Fruit fly (Drosophila melanogaster): Measurements from ENCODE around the gene CG10375.

Gene CG10375

DNA sequence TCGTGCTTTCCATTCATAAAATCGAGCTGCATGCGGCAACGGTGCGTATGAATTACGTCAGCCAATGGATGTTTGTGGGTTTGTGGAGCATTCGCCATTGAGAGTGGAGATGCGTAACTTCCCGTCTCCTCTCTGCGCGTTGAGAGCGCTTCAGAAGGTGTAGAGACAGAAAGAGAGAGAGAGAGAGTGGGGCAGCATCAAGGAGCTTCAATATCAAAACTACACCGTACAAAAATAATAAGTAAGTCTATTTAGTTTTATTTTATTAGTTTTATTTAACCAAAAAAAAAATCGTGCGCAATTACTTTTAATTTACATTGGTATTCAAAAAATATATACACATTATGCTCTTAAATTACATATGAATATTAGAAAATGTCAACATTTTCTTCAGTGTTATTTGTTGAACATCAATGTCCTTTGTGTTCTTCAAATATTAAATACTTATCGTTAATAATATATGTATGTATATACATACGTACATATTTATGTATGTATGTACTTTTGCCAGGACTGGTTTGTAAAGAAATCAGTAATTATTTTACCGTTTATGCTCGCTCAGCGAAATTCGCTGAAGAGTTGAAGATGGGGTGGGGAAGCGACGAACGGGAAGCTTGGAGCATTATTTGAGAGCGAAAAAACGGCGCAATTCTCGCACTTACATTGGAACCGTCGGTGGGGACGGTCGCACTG lies 44.7 kb upstream of the CG10375 start, which contains the start of gene CG10365 (continued):
- TF ChIP-seq al (GFP tag; IDR thresholded peaks at IDR 0.05) = peak; percentile 68
- TF ChIP-seq CG2202 (tag; optimal IDR thresholded peaks at IDR 0.05) = no peak
- TF ChIP-seq HLH54F (GFP tag; optimal IDR thresholded peaks at IDR 0.05) = no peak
- peak; percentile 61 for TF ChIP-seq zen (tag; optimal IDR thresholded peaks at IDR 0.05)
- peak; percentile 45 for TF ChIP-seq trem (tag; optimal IDR thresholded peaks at IDR 0.05)
- TF ChIP-seq fd102C (GFP tag; optimal IDR thresholded peaks at IDR 0.05) = no peak
- no peak for TF ChIP-seq sens-2 (GFP tag; IDR thresholded peaks at IDR 0.05)
- peak; percentile 54; the same call in 1 of the 2 replicates for TF ChIP-seq Poxn (GFP tag; IDR thresholded peaks at IDR 0.05)
- TF ChIP-seq Atf3 (GFP tag; optimal IDR thresholded peaks at IDR 0.05) = no peak
- no peak for TF ChIP-seq Bgb (GFP tag; IDR thresholded peaks at IDR 0.05; ENCODE audit: partially characterized antibody)
- TF ChIP-seq CkIIα-i1 (GFP tag; IDR thresholded peaks at IDR 0.05) = no peak
- TF ChIP-seq Xbp1 (GFP tag; optimal IDR thresholded peaks at IDR 0.05) = peak; percentile 77
- TF ChIP-seq CG9609 (GFP tag; optimal IDR thresholded peaks at IDR 0.05) = no peak
- TF ChIP-seq Camta (GFP tag; optimal IDR thresholded peaks at IDR 0.05) = peak; percentile 17
- TF ChIP-seq hb (GFP tag; IDR thresholded peaks at IDR 0.05; ENCODE audit: partially characterized antibody) = no peak
- no peak for TF ChIP-seq CG4282 (GFP tag; optimal IDR thresholded peaks at IDR 0.05)
- TF ChIP-seq CG3163 (GFP tag; optimal IDR thresholded peaks at IDR 0.05) = no peak
- no peak for TF ChIP-seq slp2 (GFP tag; optimal IDR thresholded peaks at IDR 0.05)
- TF ChIP-seq CrebB (tag; optimal IDR thresholded peaks at IDR 0.05) = peak; percentile 72
- no peak for TF ChIP-seq Dref (GFP tag; IDR thresholded peaks at IDR 0.05)
- no peak for TF ChIP-seq vnd (GFP tag; IDR thresholded peaks at IDR 0.05; ENCODE audit: partially characterized antibody)
- TF ChIP-seq B-H2 (GFP tag; optimal IDR thresholded peaks at IDR 0.05) = peak; percentile 59
- TF ChIP-seq Adf1 (GFP tag; IDR thresholded peaks at IDR 0.05) = peak; percentile 50
- no peak for TF ChIP-seq Gug (GFP tag; IDR thresholded peaks at IDR 0.05)
- TF ChIP-seq schlank (tag; optimal IDR thresholded peaks at IDR 0.05) = no peak
- peak; percentile 75 for TF ChIP-seq CG1233 (GFP tag; optimal IDR thresholded peaks at IDR 0.05)
- TF ChIP-seq bigmax (GFP tag; optimal IDR thresholded peaks at IDR 0.05) = no peak
- no peak for TF ChIP-seq pho (GFP tag; optimal IDR thresholded peaks at IDR 0.05)
- 0 out of 3 replicates have a peak, but pooled peaks have one; percentile 50 for TF ChIP-seq zfh1 (GFP tag; IDR thresholded peaks at IDR 0.05)
- no peak for TF ChIP-seq CG6791 (GFP tag; IDR thresholded peaks at IDR 0.05; ENCODE audit: partially characterized antibody)
- TF ChIP-seq Six4 (GFP tag; optimal IDR thresholded peaks at IDR 0.05) = peak; percentile 49
- no peak for TF ChIP-seq CG7963 (GFP tag; IDR thresholded peaks at IDR 0.05; ENCODE audit: partially characterized antibody)
- peak; percentile 58 for TF ChIP-seq CG17829 (tag; optimal IDR thresholded peaks at IDR 0.05)
- TF ChIP-seq tgo (GFP tag; IDR thresholded peaks at IDR 0.05) = peak; percentile 92
- TF ChIP-seq CG11247 (GFP tag; IDR thresholded peaks at IDR 0.05) = peak; percentile 78
- TF ChIP-seq da (GFP tag; optimal IDR thresholded peaks at IDR 0.05) = no peak
- TF ChIP-seq CG32772 (GFP tag; IDR thresholded peaks at IDR 0.05) = peak; percentile 85
- TF ChIP-seq sug (tag; optimal IDR thresholded peaks at IDR 0.05) = peak; percentile 36
- TF ChIP-seq CG10209 (GFP tag; optimal IDR thresholded peaks at IDR 0.05) = peak; percentile 86
- TF ChIP-seq CG10267 (tag; optimal IDR thresholded peaks at IDR 0.05) = peak; percentile 84
- TF ChIP-seq CG34224 (GFP tag; IDR thresholded peaks at IDR 0.05; ENCODE audit: partially characterized antibody) = no peak
- TF ChIP-seq Pdp1 (GFP tag; optimal IDR thresholded peaks at IDR 0.05) = peak in 1 of 2 experiments; percentile 96
- peak; percentile 92 for TF ChIP-seq CG17361 (GFP tag; IDR thresholded peaks at IDR 0.05)
- peak; percentile 87 for TF ChIP-seq HHEX (GFP tag; optimal IDR thresholded peaks at IDR 0.05)
- TF ChIP-seq CG3065 (GFP tag; optimal IDR thresholded peaks at IDR 0.05) = peak; percentile 3
- peak; percentile 85 for TF ChIP-seq CG6683 (GFP tag; optimal IDR thresholded peaks at IDR 0.05)
- TF ChIP-seq CG18599 (GFP tag; optimal IDR thresholded peaks at IDR 0.05) = peak; percentile 95
- TF ChIP-seq crol (GFP tag; IDR thresholded peaks at IDR 0.05) = peak; percentile 77
- TF ChIP-seq CG11456 (GFP tag; IDR thresholded peaks at IDR 0.05) = peak; percentile 72
- no peak for TF ChIP-seq cad (GFP tag; optimal IDR thresholded peaks at IDR 0.05)

All from whole organism, embryonic.